Fruit fly (Drosophila melanogaster): ENCODE results near the gene CG13239.

- TF ChIP-seq toe (GFP tag; optimal IDR thresholded peaks at IDR 0.05) (peak; percentile 4), pad (GFP tag; optimal IDR thresholded peaks at IDR 0.05) (no peak), CG1620 (GFP tag; optimal IDR thresholded peaks at IDR 0.05) (no peak), Clk (GFP tag; optimal IDR thresholded peaks at IDR 0.05) (no peak), CG7045 (GFP tag; optimal IDR thresholded peaks at IDR 0.05) (no peak), Crg-1 (GFP tag; optimal IDR thresholded peaks at IDR 0.05) (no peak), CG12768 (GFP tag; optimal IDR thresholded peaks at IDR 0.05) (no peak), Mnt (GFP tag; optimal IDR thresholded peaks at IDR 0.05) (no peak), tj (GFP tag; optimal IDR thresholded peaks at IDR 0.05) (no peak), ovo (GFP tag; optimal IDR thresholded peaks at IDR 0.05) (no peak), cnc (optimal IDR thresholded peaks at IDR 0.05) (no peak)
Measured at dm6 chr3L:22823230-22823629, 37.4 kb upstream of the CG13239 start.

Data from whole organism, adult.